Worm (Caenorhabditis elegans) whole organism, L4 larva: ENCODE results near the gene scl-6.

Experiments
- F10B5.3 ChIP-seq: sonication (generic microtip); optimal IDR thresholded peaks from 2 replicates; lab custom pipeline; 2016; ENCODE audit warnings: mild to moderate bottlenecking, missing genetic modification characterization, missing compliant biosample characterization
- F26F4.8 ChIP-seq: fragments of 200-800 bp; sonication (Bioruptor generic); conservative IDR thresholded peaks from 2 replicates; pipeline ENCODE4 v1.3.6; 2022; ENCODE audit warnings: missing genetic modification characterization, missing compliant biosample characterization
- F37D6.2 ChIP-seq: sonication (generic microtip); optimal IDR thresholded peaks from 2 replicates; lab custom pipeline; 2016; ENCODE audit warnings: mild to moderate bottlenecking, missing genetic modification characterization, missing compliant biosample characterization
- F49E8.2 ChIP-seq: sonication (generic microtip); optimal IDR thresholded peaks from 2 replicates; lab custom pipeline; 2016; ENCODE audit warnings: missing compliant biosample characterization, mild to moderate bottlenecking, missing genetic modification characterization, borderline replicate concordance
- R02D3.7 ChIP-seq: fragments of 150-350 bp; sonication (generic microtip); optimal IDR thresholded peaks from 3 replicates; lab custom pipeline; 2014; ENCODE audit warnings: missing biosample characterization, missing genetic modification characterization
- T20F7.1 ChIP-seq: fragments of 200-800 bp; sonication (Bioruptor generic); optimal IDR thresholded peaks from 2 replicates; lab custom pipeline; 2018; ENCODE audit warnings: mild to moderate bottlenecking, missing genetic modification characterization, missing compliant biosample characterization
- Y105C5A.15 ChIP-seq: fragments of 200-800 bp; sonication (Bioruptor generic); IDR thresholded peaks from 2 replicates; pipeline ENCODE4 v1.3.6; 2022; ENCODE audit warnings: missing genetic modification characterization, missing compliant biosample characterization
- Y5F2A.4 ChIP-seq: fragments of 200-800 bp; sonication (Bioruptor generic); optimal IDR thresholded peaks from 2 replicates; lab custom pipeline; 2018; ENCODE audit warnings: mild to moderate bottlenecking, missing genetic modification characterization, missing compliant biosample characterization
- ZK546.5 ChIP-seq, 2 experiments: sonication (generic microtip); optimal IDR thresholded peaks; 2 replicates each; lab custom pipeline; 2017; ENCODE audit warnings: missing biosample characterization in 2 of 2, missing genetic modification characterization in 2 of 2
- attf-4 ChIP-seq: sonication (generic microtip); optimal IDR thresholded peaks from 3 replicates; lab custom pipeline; 2017; ENCODE audit warnings: missing biosample characterization, missing genetic modification characterization
- ceh-20 ChIP-seq: fragments of 200-800 bp; sonication (Bioruptor generic); IDR thresholded peaks from 2 replicates; pipeline ENCODE4 v1.3.6; 2022; ENCODE audit warnings: missing genetic modification reagents, missing genetic modification characterization, missing compliant biosample characterization
- ceh-28 ChIP-seq: fragments of 150-350 bp; optimal IDR thresholded peaks from 2 replicates; lab custom pipeline; 2014; ENCODE audit warnings: missing biosample characterization, missing genetic modification reagents, missing genetic modification characterization
- ceh-32 ChIP-seq: sonication (generic microtip); optimal IDR thresholded peaks from 2 replicates; lab custom pipeline; 2016; ENCODE audit warnings: mild to moderate bottlenecking, missing genetic modification characterization, missing compliant biosample characterization; ENCODE audit not compliant: poor library complexity
- ceh-44 ChIP-seq: fragments of 200-800 bp; sonication (Bioruptor generic); IDR thresholded peaks from 2 replicates; pipeline ENCODE4 v1.3.6; 2022; ENCODE audit warnings: missing genetic modification reagents, missing genetic modification characterization, missing compliant biosample characterization
- daf-16 ChIP-seq, 3 experiments: sonication (generic microtip); optimal IDR thresholded peaks; 2 replicates each; lab custom pipeline; 2016 to 2017; ENCODE audit warnings: missing genetic modification characterization in 3 of 3, missing genetic modification reagents in 3 of 3, mild to moderate bottlenecking in 2 of 3, missing compliant biosample characterization in 2 of 3, missing biosample characterization in 1 of 3, moderate library complexity in 1 of 3
- daf-8 ChIP-seq: fragments of 200-800 bp; sonication (Bioruptor generic); IDR thresholded peaks from 2 replicates; pipeline ENCODE4 v1.3.6; 2022; ENCODE audit warnings: missing genetic modification characterization, missing compliant biosample characterization
- dpl-1 ChIP-seq: fragments of 150-350 bp; optimal IDR thresholded peaks from 2 replicates; lab custom pipeline; 2014; ENCODE audit warnings: missing biosample characterization, missing genetic modification reagents, missing genetic modification characterization
- duxl-1 ChIP-seq: sonication (generic microtip); optimal IDR thresholded peaks from 2 replicates; lab custom pipeline; 2016; ENCODE audit warnings: mild to moderate bottlenecking, missing genetic modification characterization, moderate library complexity, missing compliant biosample characterization; ENCODE audit not compliant: poor library complexity
- dve-1 ChIP-seq: sonication (generic microtip); optimal IDR thresholded peaks from 2 replicates; lab custom pipeline; 2017; ENCODE audit warnings: antibody characterized with exemption, mild to moderate bottlenecking, missing genetic modification characterization, missing compliant biosample characterization; ENCODE audit not compliant: insufficient read depth
- egl-27 ChIP-seq: sonication (generic microtip); optimal IDR thresholded peaks from 3 replicates; lab custom pipeline; 2017; ENCODE audit warnings: missing biosample characterization, missing genetic modification reagents, missing genetic modification characterization
- gei-8 ChIP-seq: fragments of 200-800 bp; sonication (Bioruptor generic); optimal IDR thresholded peaks from 2 replicates; lab custom pipeline; 2018; ENCODE audit warnings: mild to moderate bottlenecking, missing genetic modification characterization, missing compliant biosample characterization
- hif-1 ChIP-seq, 2 experiments: sonication (generic microtip); optimal IDR thresholded peaks; 2 replicates each; lab custom pipeline; 2016 to 2017; ENCODE audit warnings: missing compliant biosample characterization in 2 of 2, missing genetic modification characterization in 2 of 2, missing genetic modification reagents in 2 of 2, missing genotype in 2 of 2, mild to moderate bottlenecking in 1 of 2
- hlh-30 ChIP-seq: sonication (generic microtip); optimal IDR thresholded peaks from 2 replicates; lab custom pipeline; 2017; ENCODE audit warnings: antibody characterized with exemption, mild to moderate bottlenecking, missing genetic modification characterization, missing compliant biosample characterization; ENCODE audit not compliant: insufficient read depth
- lim-7 ChIP-seq: fragments of 200-800 bp; sonication (Bioruptor generic); IDR thresholded peaks from 2 replicates; pipeline ENCODE4 v1.3.6; 2022; ENCODE audit warnings: missing genetic modification characterization, missing compliant biosample characterization
- lin-13 ChIP-seq: fragments of 150-350 bp; optimal IDR thresholded peaks from 2 replicates; lab custom pipeline; 2014; ENCODE audit warnings: missing biosample characterization, missing genetic modification reagents, missing genetic modification characterization
- lin-29 ChIP-seq: fragments of 200-800 bp; sonication (Bioruptor generic); IDR thresholded peaks from 2 replicates; pipeline ENCODE4 v1.3.6; 2022; ENCODE audit warnings: missing genetic modification reagents, missing genetic modification characterization, missing compliant biosample characterization
- lin-38 ChIP-seq: fragments of 200-800 bp; sonication (Bioruptor generic); IDR thresholded peaks from 2 replicates; pipeline ENCODE4 v1.3.6; 2022; ENCODE audit warnings: missing genetic modification reagents, missing genetic modification characterization, missing compliant biosample characterization
- mdt-29 ChIP-seq: fragments of 200-800 bp; sonication (Bioruptor generic); IDR thresholded peaks from 2 replicates; pipeline ENCODE4 v1.3.6; 2022; ENCODE audit warnings: missing genetic modification reagents, missing genetic modification characterization, missing compliant biosample characterization
- mxl-2 ChIP-seq: fragments of 200-800 bp; sonication (Bioruptor generic); conservative IDR thresholded peaks from 2 replicates; pipeline ENCODE4 v1.3.6; 2022; ENCODE audit warnings: missing genetic modification reagents, missing genetic modification characterization, missing compliant biosample characterization
- mxl-3 ChIP-seq: fragments of 200-800 bp; sonication (Bioruptor generic); optimal IDR thresholded peaks from 2 replicates; lab custom pipeline; 2018; ENCODE audit warnings: mild to moderate bottlenecking, missing genetic modification characterization, missing compliant biosample characterization
- nhr-10 ChIP-seq: fragments of 150-350 bp; optimal IDR thresholded peaks from 2 replicates; lab custom pipeline; 2014; ENCODE audit warnings: missing biosample characterization, missing genetic modification characterization
- nhr-41 ChIP-seq: fragments of 200-800 bp; sonication (Bioruptor generic); IDR thresholded peaks from 2 replicates; pipeline ENCODE4 v1.3.6; 2022; ENCODE audit warnings: missing genetic modification reagents, missing genetic modification characterization, missing compliant biosample characterization
- nhr-48 ChIP-seq: sonication (generic microtip); optimal IDR thresholded peaks from 2 replicates; lab custom pipeline; 2016; ENCODE audit warnings: mild to moderate bottlenecking, missing genetic modification characterization, missing compliant biosample characterization
- nhr-76 ChIP-seq: fragments of 150-350 bp; optimal IDR thresholded peaks from 2 replicates; lab custom pipeline; 2014; ENCODE audit warnings: missing biosample characterization, missing genetic modification characterization
- pha-4 ChIP-seq, 2 experiments: fragments of 150-350 bp in 1 of 2; fragments of 200-800 bp in 1 of 2; sonication (Bioruptor generic) in 1 of 2; IDR thresholded peaks in 1 of 2; optimal IDR thresholded peaks in 1 of 2; 2 replicates each; pipeline versions ENCODE4 v1.3.6 to Lab custom; 2014 to 2022; ENCODE audit warnings: missing genetic modification characterization in 2 of 2, missing genetic modification reagents in 2 of 2, missing biosample characterization in 1 of 2, missing compliant biosample characterization in 1 of 2
- rbr-2 ChIP-seq: sonication (generic microtip); optimal IDR thresholded peaks from 2 replicates; lab custom pipeline; 2016; ENCODE audit warnings: missing genotype, missing genetic modification characterization, missing compliant biosample characterization
- sdz-12 ChIP-seq: fragments of 200-800 bp; sonication (Bioruptor generic); optimal IDR thresholded peaks from 2 replicates; lab custom pipeline; 2018; ENCODE audit warnings: mild to moderate bottlenecking, missing genetic modification characterization, missing compliant biosample characterization
- spr-3 ChIP-seq: fragments of 200-800 bp; sonication (Bioruptor generic); optimal IDR thresholded peaks from 2 replicates; lab custom pipeline; 2018; ENCODE audit warnings: mild to moderate bottlenecking, missing genetic modification characterization, missing compliant biosample characterization
- unc-130 ChIP-seq: sonication (generic microtip); optimal IDR thresholded peaks from 2 replicates; lab custom pipeline; 2016; ENCODE audit warnings: missing genetic modification reagents, missing genetic modification characterization, missing compliant biosample characterization
- vab-7 ChIP-seq: fragments of 200-800 bp; sonication (Bioruptor generic); IDR thresholded peaks from 2 replicates; pipeline ENCODE4 v1.3.6; 2022; ENCODE audit warnings: missing genetic modification reagents, missing genetic modification characterization, missing compliant biosample characterization
- zag-1 ChIP-seq: fragments of 150-350 bp; optimal IDR thresholded peaks from 2 replicates; lab custom pipeline; 2014; ENCODE audit warnings: missing biosample characterization, missing genetic modification characterization
- zfp-2 ChIP-seq: sonication (generic microtip); optimal IDR thresholded peaks from 2 replicates; lab custom pipeline; 2016; ENCODE audit warnings: mild to moderate bottlenecking, missing genetic modification characterization, missing compliant biosample characterization
- zfp-3 ChIP-seq: fragments of 200-800 bp; sonication (Bioruptor generic); conservative IDR thresholded peaks from 2 replicates; pipeline ENCODE4 v1.3.6; 2022; ENCODE audit warnings: missing genetic modification reagents, missing genetic modification characterization, missing compliant biosample characterization
- zip-11 ChIP-seq: fragments of 200-800 bp; sonication (Bioruptor generic); IDR thresholded peaks from 2 replicates; pipeline ENCODE4 v1.3.6; 2022; ENCODE audit warnings: missing genetic modification characterization, missing compliant biosample characterization

Gene scl-6

ce11 chrIV:13093677-13094076 is 25.1 kb downstream of the scl-6 start, which contains the start of the genes prcc-1 and C39E9.12 (continued):
- no peak for TF ChIP-seq Y105C5A.15 (GFP tag; lab: Robert Waterston, UW)

- TF ChIP-seq ceh-32 (tag; lab: Kevin White, UChicago) (no peak), R02D3.7 (tag; lab: Kevin White, UChicago) (no peak), lin-38 (GFP tag; lab: Robert Waterston, UW) (0 out of 2 replicates have a peak, but pooled peaks have one; percentile 15), ZK546.5 (tag; optimal IDR thresholded peaks at IDR 0.05; lab: Kevin White, UChicago) (no peak), vab-7 (GFP tag; lab: Robert Waterston, UW) (no peak), mdt-29 (no peak), lin-29 (GFP tag; lab: Robert Waterston, UW) (no peak), zfp-3 (GFP tag; lab: Robert Waterston, UW) (no peak)
Measured at ce11 chrIV:13095462-13095861, 26.9 kb downstream of the scl-6 start, which contains the start of gene rfc-3. TSS of gene rfc-3 (plus strand) at chrIV:13095762.

ce11 chrIV:13096778-13097177 is 28.2 kb downstream of the scl-6 start:
- TF ChIP-seq daf-8 (GFP tag; lab: Robert Waterston, UW) (no peak), F49E8.2 (peak; percentile 44), lim-7 (GFP tag; lab: Robert Waterston, UW) (no peak), nhr-41 (GFP tag; lab: Robert Waterston, UW) (no peak), zip-11 (GFP tag; lab: Robert Waterston, UW) (no peak), rbr-2 (no peak), F10B5.3 (tag; lab: Kevin White, UChicago) (no peak), unc-130 (GFP tag; lab: Kevin White, UChicago) (peak; percentile 26), ceh-28 (tag; lab: Kevin White, UChicago) (no peak), lin-38 (GFP tag; lab: Robert Waterston, UW) (peak; percentile 62), daf-16 (GFP tag; optimal IDR thresholded peaks at IDR 0.05; lab: Kevin White, UChicago) (no peak), daf-16 (tag; optimal IDR thresholded peaks at IDR 0.05; lab: Kevin White, UChicago) (peak; percentile 37), sdz-12 (GFP tag; lab: Kevin White, UChicago) (no peak), nhr-76 (tag; lab: Kevin White, UChicago) (no peak), F37D6.2 (tag; lab: Kevin White, UChicago) (no peak), zag-1 (tag; lab: Kevin White, UChicago) (no peak)

- no peak for TF ChIP-seq mxl-3 (GFP tag; lab: Kevin White, UChicago)
- peak; percentile 44 for TF ChIP-seq dve-1
- TF ChIP-seq ceh-20 (GFP tag; lab: Robert Waterston, UW): no peak
- TF ChIP-seq lin-13 (GFP tag; lab: Kevin White, UChicago): no peak
- TF ChIP-seq daf-8 (GFP tag; lab: Robert Waterston, UW): no peak
- TF ChIP-seq ceh-44 (GFP tag; lab: Robert Waterston, UW): no peak
- TF ChIP-seq Y5F2A.4 (GFP tag; lab: Kevin White, UChicago): no peak
- peak; percentile 46 for TF ChIP-seq hlh-30
- TF ChIP-seq hif-1 (tag; optimal IDR thresholded peaks at IDR 0.05; lab: Kevin White, UChicago): peak in 1 of 2 experiments; percentile 15
- no peak for TF ChIP-seq egl-27
- TF ChIP-seq attf-4 (tag; lab: Kevin White, UChicago): no peak
- no peak for TF ChIP-seq nhr-10
- TF ChIP-seq dpl-1: peak; percentile 78
- TF ChIP-seq zfp-2 (tag; lab: Kevin White, UChicago): no peak
- TF ChIP-seq T20F7.1 (GFP tag; lab: Kevin White, UChicago): no peak
- TF ChIP-seq pha-4 (GFP tag; IDR thresholded peaks at IDR 0.05; lab: Robert Waterston, UW): 0 out of 2 replicates have a peak, but pooled peaks have one; percentile 33
- no peak for TF ChIP-seq pha-4 (tag; optimal IDR thresholded peaks at IDR 0.05; lab: Kevin White, UChicago)
- TF ChIP-seq duxl-1 (tag; lab: Kevin White, UChicago): peak; percentile 33
- TF ChIP-seq spr-3: no peak
- TF ChIP-seq ceh-32 (tag; lab: Kevin White, UChicago): no peak
- no peak for TF ChIP-seq gei-8 (GFP tag; lab: Kevin White, UChicago)
- TF ChIP-seq vab-7 (GFP tag; lab: Robert Waterston, UW): no peak
- TF ChIP-seq nhr-48: no peak
- no peak for TF ChIP-seq mxl-2 (GFP tag; lab: Robert Waterston, UW)
- TF ChIP-seq F26F4.8 (GFP tag; lab: Robert Waterston, UW): no peak
Measured at ce11 chrIV:13098652-13099051, 30.1 kb downstream of the scl-6 start, which contains the start of the genes dli-1, tin-9.2 and exos-4.1. TSS of gene dli-1 (minus strand) at chrIV:13098792. TSS of gene tin-9.2 (plus strand) at chrIV:13098995. TSS of gene exos-4.1 (plus strand) at chrIV:13098999.
